Worm (Caenorhabditis elegans) whole organism, L2 larva: ENCODE results near the gene C06C3.3.

Source experiments
- F13H6.1 ChIP-seq: sonication (generic microtip); optimal IDR thresholded peaks from 2 replicates; lab custom pipeline; 2016; ENCODE audit warnings: missing genetic modification characterization, missing compliant biosample characterization
- R02D3.7 ChIP-seq: fragments of 150-350 bp; optimal IDR thresholded peaks from 2 replicates; lab custom pipeline; 2014; ENCODE audit warnings: missing biosample characterization, missing genetic modification characterization
- Y55F3AM.14 ChIP-seq: fragments of 200-800 bp; sonication (Bioruptor generic); optimal IDR thresholded peaks from 2 replicates; lab custom pipeline; 2018; ENCODE audit warnings: mild to moderate bottlenecking, missing genetic modification characterization, missing compliant biosample characterization
- ZK546.5 ChIP-seq: sonication (generic microtip); optimal IDR thresholded peaks from 2 replicates; lab custom pipeline; 2017; ENCODE audit warnings: missing biosample characterization, missing genetic modification characterization
- alr-1 ChIP-seq: fragments of 150-350 bp; optimal IDR thresholded peaks from 2 replicates; lab custom pipeline; 2014; ENCODE audit warnings: missing biosample characterization, missing genetic modification characterization
- aly-2 ChIP-seq: fragments of 150-350 bp; optimal IDR thresholded peaks from 2 replicates; lab custom pipeline; 2014; ENCODE audit warnings: missing biosample characterization, missing genetic modification characterization
- ama-1 ChIP-seq: fragments of 150-350 bp; optimal IDR thresholded peaks from 2 replicates; lab custom pipeline; 2018; ENCODE audit warnings: inconsistent platforms
- blmp-1 ChIP-seq: sonication (generic microtip); optimal IDR thresholded peaks from 2 replicates; lab custom pipeline; 2017; ENCODE audit warnings: missing genetic modification characterization, mild to moderate bottlenecking, missing compliant biosample characterization, antibody characterized with exemption, moderate library complexity; ENCODE audit not compliant: insufficient read depth
- ceh-16 ChIP-seq: fragments of 150-350 bp; optimal IDR thresholded peaks from 2 replicates; lab custom pipeline; 2014; ENCODE audit warnings: missing biosample characterization, missing genetic modification characterization
- crh-2 ChIP-seq: sonication (generic microtip); optimal IDR thresholded peaks from 2 replicates; lab custom pipeline; 2017; ENCODE audit warnings: missing biosample characterization, missing genetic modification characterization
- dmd-4 ChIP-seq: sonication (generic microtip); optimal IDR thresholded peaks from 2 replicates; lab custom pipeline; 2017; ENCODE audit warnings: missing biosample characterization, missing genetic modification characterization
- egl-27 ChIP-seq: sonication (generic microtip); optimal IDR thresholded peaks from 3 replicates; lab custom pipeline; 2017; ENCODE audit warnings: missing biosample characterization, missing genetic modification reagents, missing genetic modification characterization
- elt-1 ChIP-seq: fragments of 150-350 bp; optimal IDR thresholded peaks from 2 replicates; lab custom pipeline; 2014; ENCODE audit warnings: missing biosample characterization, missing genetic modification characterization
- elt-3 ChIP-seq: sonication (generic microtip); optimal IDR thresholded peaks from 2 replicates; lab custom pipeline; 2017; ENCODE audit warnings: missing biosample characterization, missing genetic modification characterization
- fos-1 ChIP-seq: fragments of 150-350 bp; optimal IDR thresholded peaks from 2 replicates; lab custom pipeline; 2014; ENCODE audit warnings: missing biosample characterization, missing genetic modification characterization
- gmeb-1 ChIP-seq: fragments of 150-350 bp; optimal IDR thresholded peaks from 2 replicates; lab custom pipeline; 2014; ENCODE audit warnings: missing biosample characterization, missing genetic modification characterization
- lin-11 ChIP-seq: fragments of 150-350 bp; sonication (generic microtip); optimal IDR thresholded peaks from 2 replicates; lab custom pipeline; 2014; ENCODE audit warnings: missing biosample characterization, missing genetic modification characterization, inconsistent platforms, mixed read lengths
- lin-39 ChIP-seq: fragments of 150-350 bp; optimal IDR thresholded peaks from 2 replicates; lab custom pipeline; 2014; ENCODE audit warnings: missing biosample characterization, missing genetic modification reagents, missing genetic modification characterization
- lsy-2 ChIP-seq, 2 experiments: fragments of 150-350 bp in 1 of 2; sonication (generic microtip) in 1 of 2; optimal IDR thresholded peaks; 2 replicates each; lab custom pipeline; 2014 to 2017; ENCODE audit warnings: missing biosample characterization in 2 of 2, missing genetic modification characterization in 2 of 2
- mab-5 ChIP-seq: fragments of 150-350 bp; optimal IDR thresholded peaks from 2 replicates; lab custom pipeline; 2014; ENCODE audit warnings: missing biosample characterization, missing genetic modification characterization
- mbf-1 ChIP-seq: sonication (generic microtip); optimal IDR thresholded peaks from 2 replicates; lab custom pipeline; 2017; ENCODE audit warnings: missing biosample characterization, missing genetic modification characterization
- mdl-1 ChIP-seq, 2 experiments: fragments of 150-350 bp in 1 of 2; sonication (generic microtip) in 1 of 2; optimal IDR thresholded peaks; 2 replicates each; lab custom pipeline; 2017; ENCODE audit warnings: missing biosample characterization in 2 of 2, missing genetic modification characterization in 2 of 2
- nhr-10 ChIP-seq: sonication (generic microtip); optimal IDR thresholded peaks from 2 replicates; lab custom pipeline; 2017; ENCODE audit warnings: missing biosample characterization, missing genetic modification characterization
- nhr-11 ChIP-seq: fragments of 150-350 bp; optimal IDR thresholded peaks from 2 replicates; lab custom pipeline; 2014; ENCODE audit warnings: missing biosample characterization, missing genetic modification characterization
- nhr-12 ChIP-seq: fragments of 150-350 bp; optimal IDR thresholded peaks from 2 replicates; lab custom pipeline; 2014; ENCODE audit warnings: missing biosample characterization, missing genetic modification characterization
- nhr-21 ChIP-seq: fragments of 150-350 bp; optimal IDR thresholded peaks from 2 replicates; lab custom pipeline; 2014; ENCODE audit warnings: missing biosample characterization, missing genetic modification characterization
- nhr-23 ChIP-seq: fragments of 150-350 bp; optimal IDR thresholded peaks from 2 replicates; lab custom pipeline; 2014; ENCODE audit warnings: missing biosample characterization, missing genetic modification reagents, missing genetic modification characterization
- nhr-237 ChIP-seq: fragments of 150-350 bp; optimal IDR thresholded peaks from 2 replicates; lab custom pipeline; 2014; ENCODE audit warnings: missing biosample characterization, missing genetic modification characterization
- nhr-25 ChIP-seq: fragments of 150-350 bp; sonication (generic microtip); optimal IDR thresholded peaks from 3 replicates; lab custom pipeline; 2014; ENCODE audit warnings: missing biosample characterization, missing genetic modification characterization
- nhr-6 ChIP-seq: fragments of 150-350 bp; optimal IDR thresholded peaks from 2 replicates; lab custom pipeline; 2014; ENCODE audit warnings: missing biosample characterization, missing genetic modification characterization
- peb-1 ChIP-seq: fragments of 150-350 bp; optimal IDR thresholded peaks from 2 replicates; lab custom pipeline; 2014; ENCODE audit warnings: missing biosample characterization, missing genetic modification characterization
- sem-4 ChIP-seq: fragments of 150-350 bp; optimal IDR thresholded peaks from 2 replicates; lab custom pipeline; 2014; ENCODE audit warnings: missing biosample characterization, missing genetic modification reagents, missing genetic modification characterization
- skn-1 ChIP-seq: sonication (generic microtip); optimal IDR thresholded peaks from 2 replicates; lab custom pipeline; 2017; ENCODE audit warnings: missing biosample characterization, missing genetic modification characterization
- sma-3 ChIP-seq: sonication (generic microtip); optimal IDR thresholded peaks from 2 replicates; lab custom pipeline; 2016; ENCODE audit warnings: missing genetic modification reagents, missing genetic modification characterization, missing compliant biosample characterization
- snpc-4 ChIP-seq: fragments of 150-350 bp; optimal IDR thresholded peaks from 2 replicates; lab custom pipeline; 2014; ENCODE audit warnings: missing biosample characterization, missing genetic modification characterization
- unc-39 ChIP-seq: fragments of 150-350 bp; optimal IDR thresholded peaks from 2 replicates; lab custom pipeline; 2014; ENCODE audit warnings: missing biosample characterization, missing genetic modification characterization
- unc-55 ChIP-seq: fragments of 150-350 bp; sonication (generic microtip); optimal IDR thresholded peaks from 3 replicates; lab custom pipeline; 2014; ENCODE audit warnings: missing biosample characterization, missing genetic modification reagents, missing genetic modification characterization
- unc-62 ChIP-seq: fragments of 150-350 bp; optimal IDR thresholded peaks from 2 replicates; lab custom pipeline; 2014; ENCODE audit warnings: missing biosample characterization, missing genetic modification reagents, missing genetic modification characterization
- ztf-1 ChIP-seq: fragments of 200-800 bp; sonication (Bioruptor generic); conservative IDR thresholded peaks from 2 replicates; pipeline ENCODE4 v1.3.6; 2022; ENCODE audit warnings: missing genetic modification characterization, missing compliant biosample characterization
- ztf-11 ChIP-seq: sonication (generic microtip); optimal IDR thresholded peaks from 2 replicates; lab custom pipeline; 2017; ENCODE audit warnings: missing biosample characterization, missing genetic modification characterization
- ztf-4 ChIP-seq: fragments of 150-350 bp; optimal IDR thresholded peaks from 2 replicates; lab custom pipeline; 2014; ENCODE audit warnings: missing biosample characterization, missing genetic modification characterization

C06C3.3 gene

ce11 chrII:9374807-9375206, 2.5 kb upstream of the C06C3.3 start, which contains the start of gene C06C3.12:
Gene C06C3.12 (plus strand): TSS chrII:9375107.
- TF ChIP-seq ceh-16 (tag; lab: Kevin White, UChicago) (no peak), fos-1 (tag; lab: Kevin White, UChicago) (peak; percentile 24)

DNA sequence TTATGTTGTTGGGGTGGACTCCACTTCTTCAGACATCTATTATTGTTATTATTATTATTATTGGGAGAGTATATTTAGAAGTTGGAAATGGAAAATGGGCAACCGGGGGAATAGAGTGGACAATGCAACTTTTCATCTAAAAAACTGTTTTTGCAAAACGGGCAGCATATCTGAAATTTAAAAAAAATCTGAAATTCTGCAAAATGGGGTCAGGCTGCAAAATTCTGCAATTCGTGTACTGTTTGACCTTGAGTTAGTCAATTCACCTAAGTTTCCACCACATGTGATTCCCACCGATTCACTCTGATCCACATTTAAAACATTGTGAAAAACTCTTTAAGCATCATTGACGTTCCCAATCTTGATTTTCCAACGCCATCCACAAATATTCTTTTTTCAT, 698 bp upstream of the C06C3.3 start, which contains the start of gene C06C3.4:
TSS of gene C06C3.4 (plus strand) at position 301 of the 400 bp plus-strand sequence.
- no peak for TF ChIP-seq R02D3.7 (tag; lab: Kevin White, UChicago)
- no peak for TF ChIP-seq blmp-1 (tag; lab: Kevin White, UChicago)
- TF ChIP-seq F13H6.1 (tag; lab: Kevin White, UChicago) = no peak
- TF ChIP-seq snpc-4 (tag; lab: Kevin White, UChicago) = no peak
- TF ChIP-seq nhr-11 (tag; lab: Kevin White, UChicago) = no peak
- TF ChIP-seq nhr-10 = no peak
- TF ChIP-seq gmeb-1 (tag; lab: Kevin White, UChicago) = no peak
- no peak for TF ChIP-seq sma-3 (GFP tag; lab: Kevin White, UChicago)
- TF ChIP-seq peb-1 = no peak
- no peak for TF ChIP-seq sem-4 (tag; lab: Kevin White, UChicago)
- TF ChIP-seq, all 48 proteins: peak for 0

ce11 chrII:9369394-9369793, 2.9 kb downstream of the C06C3.3 start:
- TF ChIP-seq nhr-25 (tag; lab: Kevin White, UChicago) (no peak), nhr-12 (tag; lab: Kevin White, UChicago) (no peak), nhr-237 (no peak), nhr-21 (tag; lab: Kevin White, UChicago) (no peak), ceh-16 (tag; lab: Kevin White, UChicago) (no peak), fos-1 (tag; lab: Kevin White, UChicago) (no peak), nhr-10 (no peak), unc-55 (no peak), aly-2 (tag; lab: Kevin White, UChicago) (no peak), unc-39 (tag; lab: Kevin White, UChicago) (no peak)

- no peak for TF ChIP-seq snpc-4 (tag; lab: Kevin White, UChicago)
- no peak for TF ChIP-seq ama-1
- no peak for TF ChIP-seq nhr-6
- no peak for TF ChIP-seq unc-62 (GFP tag; lab: Kevin White, UChicago)
- no peak for TF ChIP-seq crh-2 (tag; lab: Kevin White, UChicago)
- no peak for TF ChIP-seq sma-3 (GFP tag; lab: Kevin White, UChicago)
- TF ChIP-seq fos-1 (tag; lab: Kevin White, UChicago) = no peak
- TF ChIP-seq ztf-4 (tag; lab: Kevin White, UChicago) = no peak
- TF ChIP-seq R02D3.7 (tag; lab: Kevin White, UChicago) = no peak
These were observed 10.0 kb downstream of the C06C3.3 start for ce11 chrII:9362249-9362648.

ce11 chrII:9358230-9358629, 14.1 kb downstream of the C06C3.3 start, which contains the start of gene mel-11:
Gene mel-11 (plus strand): TSS chrII:9358530.
- TF ChIP-seq ztf-1 (GFP tag; lab: Robert Waterston, UW) = no peak
- TF ChIP-seq lsy-2 (tag; optimal IDR thresholded peaks at IDR 0.05; lab: Kevin White, UChicago) = no peak
- no peak for TF ChIP-seq unc-39 (tag; lab: Kevin White, UChicago)
- TF ChIP-seq ama-1 = no peak
- no peak for TF ChIP-seq ZK546.5

ce11 chrII:9356723-9357122, 15.6 kb downstream of the C06C3.3 start:
- no peak for TF ChIP-seq snpc-4 (tag; lab: Kevin White, UChicago)
- no peak for TF ChIP-seq dmd-4 (tag; lab: Kevin White, UChicago)
- TF ChIP-seq egl-27 (tag; lab: Kevin White, UChicago) = peak; percentile 75
- TF ChIP-seq Y55F3AM.14 = no peak
- TF ChIP-seq ztf-11 (tag; lab: Kevin White, UChicago) = no peak
- no peak for TF ChIP-seq lin-39 (tag; lab: Kevin White, UChicago)
- TF ChIP-seq alr-1 (tag; lab: Kevin White, UChicago) = no peak
- peak; percentile 28 for TF ChIP-seq crh-2 (tag; lab: Kevin White, UChicago)
- no peak for TF ChIP-seq elt-1
- TF ChIP-seq R02D3.7 (tag; lab: Kevin White, UChicago) = no peak
- TF ChIP-seq nhr-237 = no peak
- TF ChIP-seq nhr-23 (tag; lab: Kevin White, UChicago) = no peak
- no peak for TF ChIP-seq skn-1
- no peak for TF ChIP-seq mab-5 (tag; lab: Kevin White, UChicago)
- peak; percentile 38 for TF ChIP-seq nhr-25 (tag; lab: Kevin White, UChicago)
- no peak for TF ChIP-seq ama-1
- TF ChIP-seq gmeb-1 (tag; lab: Kevin White, UChicago) = no peak
- TF ChIP-seq sem-4 (tag; lab: Kevin White, UChicago) = peak; percentile 57
- no peak for TF ChIP-seq nhr-10
- no peak for TF ChIP-seq lin-11 (tag; lab: Kevin White, UChicago)
- TF ChIP-seq sma-3 (GFP tag; lab: Kevin White, UChicago) = peak; percentile 38
- no peak for TF ChIP-seq nhr-11 (tag; lab: Kevin White, UChicago)
- no peak for TF ChIP-seq mbf-1 (tag; lab: Kevin White, UChicago)
- no peak for TF ChIP-seq elt-3 (tag; lab: Kevin White, UChicago)
- TF ChIP-seq ZK546.5 = no peak
- TF ChIP-seq blmp-1 (tag; lab: Kevin White, UChicago) = peak; percentile 58
- no peak for TF ChIP-seq unc-62 (GFP tag; lab: Kevin White, UChicago)
- TF ChIP-seq fos-1 (tag; lab: Kevin White, UChicago) = peak; percentile 45
- peak; percentile 44 to 58 for TF ChIP-seq mdl-1 (tag; optimal IDR thresholded peaks at IDR 0.05; lab: Kevin White, UChicago)
- peak; percentile 72 for TF ChIP-seq F13H6.1 (tag; lab: Kevin White, UChicago)
- TF ChIP-seq unc-39 (tag; lab: Kevin White, UChicago) = no peak
